Worm (Caenorhabditis elegans): Measurements from ENCODE around the gene perm-2.

ce11 chrIV:1163126-1163525, 36.5 kb downstream of the perm-2 start, which contains the start of gene C50A2.7:
- TF ChIP-seq R02D3.7 (tag; optimal IDR thresholded peaks at IDR 0.05) (no peak), ztf-4 (tag; optimal IDR thresholded peaks at IDR 0.05) (no peak), nhr-25 (tag; optimal IDR thresholded peaks at IDR 0.05) (no peak), sma-9 (GFP tag; optimal IDR thresholded peaks at IDR 0.05) (no peak), sma-9 (tag; optimal IDR thresholded peaks at IDR 0.05) (no peak), blmp-1 (tag; optimal IDR thresholded peaks at IDR 0.05; ENCODE audit: insufficient read depth) (no peak), nhr-11 (tag; optimal IDR thresholded peaks at IDR 0.05) (no peak), unc-39 (tag; optimal IDR thresholded peaks at IDR 0.05) (no peak)
